Worm (Caenorhabditis elegans): Measurements from ENCODE around the gene srsy-2.

Gene srsy-2

DNA sequence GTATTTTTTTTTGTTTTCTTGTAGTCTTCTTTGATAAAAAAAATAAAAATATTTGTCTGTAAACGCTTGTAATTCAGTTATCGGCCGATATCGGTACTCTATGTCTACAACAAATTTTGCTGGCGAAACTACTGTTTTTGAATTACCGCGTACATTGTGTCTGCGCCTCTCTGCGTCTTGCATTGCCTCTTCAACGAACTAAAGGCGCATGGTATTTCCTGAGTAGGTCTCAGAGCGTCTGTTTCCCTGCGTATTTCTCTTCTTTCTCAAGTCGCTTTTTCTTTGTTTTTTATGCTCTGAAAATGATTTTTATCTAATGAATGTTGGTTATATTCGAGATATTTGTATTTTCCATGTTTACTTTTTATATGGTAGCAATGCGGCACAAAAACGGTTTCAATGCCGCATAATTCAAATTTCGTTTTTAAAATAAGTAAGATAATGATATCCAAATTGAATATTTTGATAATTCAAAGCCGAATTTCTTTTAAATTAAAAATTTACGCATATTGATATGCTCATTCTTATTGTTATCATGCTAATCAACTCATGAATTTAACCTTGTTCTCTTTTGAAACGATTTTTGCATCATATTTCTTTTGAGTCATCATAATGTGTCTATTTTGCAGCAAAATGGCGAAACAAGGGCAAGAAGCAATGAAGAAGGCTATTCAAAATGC, 24.0 kb upstream of the srsy-2 start, which contains the start of gene phb-2 (continued):
- TF ChIP-seq ceh-44 (GFP tag; IDR thresholded peaks at IDR 0.05): no peak
- peak; percentile 55 for TF ChIP-seq unc-130 (GFP tag; optimal IDR thresholded peaks at IDR 0.05)
- peak; percentile 40 for TF ChIP-seq duxl-1 (tag; optimal IDR thresholded peaks at IDR 0.05; ENCODE audit: poor library complexity)
- TF ChIP-seq zag-1 (tag; optimal IDR thresholded peaks at IDR 0.05): no peak

DNA sequence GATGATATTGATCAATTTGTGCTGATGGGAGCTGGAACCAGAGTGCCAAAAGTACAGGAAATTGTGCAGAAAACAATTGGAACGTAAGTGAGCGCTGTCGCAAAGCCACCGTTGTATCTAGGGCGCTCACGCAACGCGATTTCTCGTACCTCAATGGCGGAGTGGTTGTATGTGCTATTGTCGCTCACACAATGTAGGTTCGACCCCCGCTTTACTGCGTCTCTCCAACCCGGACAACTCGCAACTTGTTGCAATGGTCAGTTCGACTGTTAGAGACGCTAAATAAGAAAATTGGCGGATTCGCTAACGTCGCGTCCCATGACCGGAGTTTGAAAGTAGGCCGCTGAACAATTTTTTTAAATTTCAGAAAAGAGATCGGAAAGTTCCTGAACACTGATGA, 21.6 kb upstream of the srsy-2 start:
- no peak for TF ChIP-seq zip-2 (tag; optimal IDR thresholded peaks at IDR 0.05)
- no peak for TF ChIP-seq ceh-82 (tag; optimal IDR thresholded peaks at IDR 0.05)
- peak; percentile 45 for TF ChIP-seq spr-1 (tag; optimal IDR thresholded peaks at IDR 0.05)
- peak; percentile 51 for TF ChIP-seq mep-1 (tag; optimal IDR thresholded peaks at IDR 0.05)
- TF ChIP-seq ces-1 (GFP tag; optimal IDR thresholded peaks at IDR 0.05): no peak
- peak; percentile 21; the same call in 1 of the 2 replicates for TF ChIP-seq Y105C5A.15 (GFP tag; IDR thresholded peaks at IDR 0.05)
- 0 out of 2 replicates have a peak, but pooled peaks have one; percentile 13 for TF ChIP-seq mxl-2 (GFP tag; conservative IDR thresholded peaks at IDR 0.05)
- TF ChIP-seq tag-97 (GFP tag; IDR thresholded peaks at IDR 0.05): no peak
- no peak for TF ChIP-seq ztf-7 (tag; optimal IDR thresholded peaks at IDR 0.05)
- TF ChIP-seq hmg-1.1 (GFP tag; IDR thresholded peaks at IDR 0.05): peak; percentile 58
- peak; percentile 22; the same call in 1 of the 2 replicates for TF ChIP-seq daf-19 (GFP tag; conservative IDR thresholded peaks at IDR 0.05)
- TF ChIP-seq unc-130 (GFP tag; optimal IDR thresholded peaks at IDR 0.05): peak; percentile 13
- TF ChIP-seq sdz-12 (GFP tag; optimal IDR thresholded peaks at IDR 0.05): no peak
- peak; percentile 78 for TF ChIP-seq dmd-8 (GFP tag; IDR thresholded peaks at IDR 0.05)
- TF ChIP-seq mdt-29 (GFP tag; IDR thresholded peaks at IDR 0.05): 0 out of 2 replicates have a peak, but pooled peaks have one; percentile 29
- no peak for TF ChIP-seq daf-8 (GFP tag; IDR thresholded peaks at IDR 0.05)
- TF ChIP-seq ceh-20 (GFP tag; IDR thresholded peaks at IDR 0.05): 0 out of 2 replicates have a peak, but pooled peaks have one; percentile 30
- peak; percentile 70 for TF ChIP-seq dve-1 (tag; optimal IDR thresholded peaks at IDR 0.05; ENCODE audit: insufficient read depth)
- peak; percentile 30 for TF ChIP-seq nhr-48 (tag; optimal IDR thresholded peaks at IDR 0.05)
- peak; percentile 70 for TF ChIP-seq lim-7 (GFP tag; IDR thresholded peaks at IDR 0.05)
- TF ChIP-seq hlh-30 (tag; optimal IDR thresholded peaks at IDR 0.05; ENCODE audit: insufficient read depth): peak; percentile 48
- 0 out of 2 replicates have a peak, but pooled peaks have one; percentile 45 for TF ChIP-seq tra-1 (GFP tag; IDR thresholded peaks at IDR 0.05)
- TF ChIP-seq nhr-25 (tag; optimal IDR thresholded peaks at IDR 0.05; ENCODE audit: borderline replicate concordance, insufficient read depth): no peak
- TF ChIP-seq Y48G9A.11 (GFP tag; IDR thresholded peaks at IDR 0.05): no peak
- TF ChIP-seq rbr-2 (tag; optimal IDR thresholded peaks at IDR 0.05): peak; percentile 31
- TF ChIP-seq arid-1 (GFP tag; conservative IDR thresholded peaks at IDR 0.05): peak; percentile 67; the same call in 1 of the 2 replicates
- no peak for TF ChIP-seq zip-11 (GFP tag; IDR thresholded peaks at IDR 0.05)
- TF ChIP-seq dmd-6 (GFP tag; IDR thresholded peaks at IDR 0.05): peak; percentile 38; the same call in 1 of the 2 replicates
- TF ChIP-seq lin-13 (GFP tag; optimal IDR thresholded peaks at IDR 0.05): no peak
- peak; percentile 77 for TF ChIP-seq snpc-1.2 (GFP tag; IDR thresholded peaks at IDR 0.05)
- peak; percentile 18 for TF ChIP-seq duxl-1 (tag; optimal IDR thresholded peaks at IDR 0.05; ENCODE audit: poor library complexity)
- TF ChIP-seq nhr-41 (GFP tag; IDR thresholded peaks at IDR 0.05): 0 out of 2 replicates have a peak, but pooled peaks have one; percentile 16
- TF ChIP-seq hlh-11 (tag; optimal IDR thresholded peaks at IDR 0.05): peak; percentile 34
- peak; percentile 76 for TF ChIP-seq lin-1 (GFP tag; IDR thresholded peaks at IDR 0.05)
- peak; percentile 77; the same call in 1 of the 2 replicates for TF ChIP-seq D1046.2 (GFP tag; IDR thresholded peaks at IDR 0.05)
- peak; percentile 67 for TF ChIP-seq Y5F2A.4 (GFP tag; optimal IDR thresholded peaks at IDR 0.05)
- peak in 1 of 2 experiments; percentile 54 for TF ChIP-seq daf-16 (GFP tag; optimal IDR thresholded peaks at IDR 0.05)
- TF ChIP-seq daf-16 (tag; optimal IDR thresholded peaks at IDR 0.05): peak; percentile 39
- no peak for TF ChIP-seq F44E2.7 (GFP tag; IDR thresholded peaks at IDR 0.05)
- peak; percentile 56 for TF ChIP-seq mxl-3 (GFP tag; optimal IDR thresholded peaks at IDR 0.05)
- no peak for TF ChIP-seq lin-39 (tag; optimal IDR thresholded peaks at IDR 0.05)
- TF ChIP-seq nhr-6 (tag; optimal IDR thresholded peaks at IDR 0.05): peak; percentile 72
- no peak for TF ChIP-seq snpc-4 (tag; optimal IDR thresholded peaks at IDR 0.05)
- peak; percentile 73 for TF ChIP-seq mes-2 (tag; optimal IDR thresholded peaks at IDR 0.05; ENCODE audit: poor library complexity, severe bottlenecking)
